Worm (Caenorhabditis elegans) whole organism, late embryonic: ENCODE results near the gene F59B10.6.

ENCODE experiments used
- Y22D7AL.16 ChIP-seq: sonication (generic microtip); optimal IDR thresholded peaks from 2 replicates; lab custom pipeline; 2016; ENCODE audit warnings: missing genetic modification characterization, missing compliant biosample characterization
- ama-1 ChIP-seq: fragments of 150-350 bp; optimal IDR thresholded peaks from 2 replicates; lab custom pipeline; 2014
- ceh-14 ChIP-seq: sonication (generic microtip); optimal IDR thresholded peaks from 2 replicates; lab custom pipeline; 2016; ENCODE audit warnings: missing genotype, missing genetic modification characterization, missing compliant biosample characterization
- hlh-15 ChIP-seq: sonication (generic microtip); optimal IDR thresholded peaks from 2 replicates; lab custom pipeline; 2016; ENCODE audit warnings: missing genetic modification characterization, missing compliant biosample characterization
- lim-6 ChIP-seq: sonication (generic microtip); optimal IDR thresholded peaks from 2 replicates; lab custom pipeline; 2016; ENCODE audit warnings: missing genetic modification characterization, missing compliant biosample characterization
- nfya-1 ChIP-seq: sonication (generic microtip); optimal IDR thresholded peaks from 2 replicates; lab custom pipeline; 2017; ENCODE audit warnings: missing genetic modification characterization, mild to moderate bottlenecking, missing compliant biosample characterization, antibody characterized with exemption, moderate library complexity
- nhr-11 ChIP-seq: fragments of 150-350 bp; optimal IDR thresholded peaks from 2 replicates; lab custom pipeline; 2014; ENCODE audit warnings: missing biosample characterization, missing genetic modification characterization
- nhr-232 ChIP-seq: sonication (generic microtip); optimal IDR thresholded peaks from 2 replicates; lab custom pipeline; 2016; ENCODE audit warnings: missing genetic modification characterization, missing compliant biosample characterization
- pha-4 ChIP-seq: fragments of 150-350 bp; optimal IDR thresholded peaks from 2 replicates; lab custom pipeline; 2018; ENCODE audit warnings: missing biosample characterization, missing genetic modification reagents, missing genetic modification characterization
- unc-55 ChIP-seq: sonication (generic microtip); optimal IDR thresholded peaks from 2 replicates; lab custom pipeline; 2017; ENCODE audit warnings: missing biosample characterization, missing genetic modification reagents, missing genetic modification characterization
- zip-5 ChIP-seq: sonication (generic microtip); optimal IDR thresholded peaks from 2 replicates; lab custom pipeline; 2016; ENCODE audit warnings: missing genetic modification characterization, missing compliant biosample characterization

ce11 chrII:10542654-10543456 lies 18.6 kb upstream of the F59B10.6 start:
- TF ChIP-seq ceh-14 (tag; lab: Kevin White, UChicago), result no peak
- no peak for TF ChIP-seq zip-5 (tag; lab: Kevin White, UChicago)
- TF ChIP-seq ama-1 (lab: Kevin White, UChicago), result no peak
- TF ChIP-seq Y22D7AL.16 (tag; lab: Kevin White, UChicago), result no peak
- no peak for TF ChIP-seq hlh-15
- TF ChIP-seq nfya-1 (tag; lab: Kevin White, UChicago), result no peak
- no peak for TF ChIP-seq nhr-11 (tag; lab: Kevin White, UChicago)
- TF ChIP-seq pha-4 (tag; lab: Kevin White, UChicago), result no peak
- TF ChIP-seq nhr-232 (tag; lab: Kevin White, UChicago), result no peak
- no peak for TF ChIP-seq lim-6
- TF ChIP-seq unc-55 (GFP tag; lab: Kevin White, UChicago), result no peak
